Worm (Caenorhabditis elegans) whole organism, L2 larva: ENCODE measurements around the gene fbxa-206.

Source experiments
- R02D3.7 ChIP-seq: fragments of 150-350 bp; optimal IDR thresholded peaks from 2 replicates; lab custom pipeline; 2014; ENCODE audit warnings: missing biosample characterization, missing genetic modification characterization
- Y55F3AM.14 ChIP-seq: fragments of 200-800 bp; sonication (Bioruptor generic); optimal IDR thresholded peaks from 2 replicates; lab custom pipeline; 2018; ENCODE audit warnings: mild to moderate bottlenecking, missing genetic modification characterization, missing compliant biosample characterization
- ZK546.5 ChIP-seq: sonication (generic microtip); optimal IDR thresholded peaks from 2 replicates; lab custom pipeline; 2017; ENCODE audit warnings: missing biosample characterization, missing genetic modification characterization
- alr-1 ChIP-seq: fragments of 150-350 bp; optimal IDR thresholded peaks from 2 replicates; lab custom pipeline; 2014; ENCODE audit warnings: missing biosample characterization, missing genetic modification characterization
- aly-2 ChIP-seq: fragments of 150-350 bp; optimal IDR thresholded peaks from 2 replicates; lab custom pipeline; 2014; ENCODE audit warnings: missing biosample characterization, missing genetic modification characterization
- ceh-82 ChIP-seq: fragments of 150-350 bp; optimal IDR thresholded peaks from 2 replicates; lab custom pipeline; 2014; ENCODE audit warnings: missing biosample characterization, missing genetic modification characterization
- crh-2 ChIP-seq: sonication (generic microtip); optimal IDR thresholded peaks from 2 replicates; lab custom pipeline; 2017; ENCODE audit warnings: missing biosample characterization, missing genetic modification characterization
- elt-1 ChIP-seq: fragments of 150-350 bp; optimal IDR thresholded peaks from 2 replicates; lab custom pipeline; 2014; ENCODE audit warnings: missing biosample characterization, missing genetic modification characterization
- elt-3 ChIP-seq: sonication (generic microtip); optimal IDR thresholded peaks from 2 replicates; lab custom pipeline; 2017; ENCODE audit warnings: missing biosample characterization, missing genetic modification characterization
- fos-1 ChIP-seq: fragments of 150-350 bp; optimal IDR thresholded peaks from 2 replicates; lab custom pipeline; 2014; ENCODE audit warnings: missing biosample characterization, missing genetic modification characterization
- gmeb-1 ChIP-seq: fragments of 150-350 bp; optimal IDR thresholded peaks from 2 replicates; lab custom pipeline; 2014; ENCODE audit warnings: missing biosample characterization, missing genetic modification characterization
- lin-11 ChIP-seq: fragments of 150-350 bp; sonication (generic microtip); optimal IDR thresholded peaks from 2 replicates; lab custom pipeline; 2014; ENCODE audit warnings: missing biosample characterization, missing genetic modification characterization, inconsistent platforms, mixed read lengths
- lin-13 ChIP-seq: fragments of 150-350 bp; optimal IDR thresholded peaks from 2 replicates; lab custom pipeline; 2014; ENCODE audit warnings: missing biosample characterization, missing genetic modification reagents, missing genetic modification characterization
- lin-39 ChIP-seq: fragments of 150-350 bp; optimal IDR thresholded peaks from 2 replicates; lab custom pipeline; 2014; ENCODE audit warnings: missing biosample characterization, missing genetic modification reagents, missing genetic modification characterization
- mab-5 ChIP-seq: fragments of 150-350 bp; optimal IDR thresholded peaks from 2 replicates; lab custom pipeline; 2014; ENCODE audit warnings: missing biosample characterization, missing genetic modification characterization
- mbf-1 ChIP-seq: sonication (generic microtip); optimal IDR thresholded peaks from 2 replicates; lab custom pipeline; 2017; ENCODE audit warnings: missing biosample characterization, missing genetic modification characterization
- mdl-1 ChIP-seq, 2 experiments: fragments of 150-350 bp in 1 of 2; sonication (generic microtip) in 1 of 2; optimal IDR thresholded peaks; 2 replicates each; lab custom pipeline; 2017; ENCODE audit warnings: missing biosample characterization in 2 of 2, missing genetic modification characterization in 2 of 2
- nhr-10 ChIP-seq: sonication (generic microtip); optimal IDR thresholded peaks from 2 replicates; lab custom pipeline; 2017; ENCODE audit warnings: missing biosample characterization, missing genetic modification characterization
- nhr-11 ChIP-seq: fragments of 150-350 bp; optimal IDR thresholded peaks from 2 replicates; lab custom pipeline; 2014; ENCODE audit warnings: missing biosample characterization, missing genetic modification characterization
- nhr-12 ChIP-seq: fragments of 150-350 bp; optimal IDR thresholded peaks from 2 replicates; lab custom pipeline; 2014; ENCODE audit warnings: missing biosample characterization, missing genetic modification characterization
- nhr-129 ChIP-seq: fragments of 150-350 bp; optimal IDR thresholded peaks from 2 replicates; lab custom pipeline; 2014; ENCODE audit warnings: missing biosample characterization, missing genetic modification characterization
- nhr-23 ChIP-seq: fragments of 150-350 bp; optimal IDR thresholded peaks from 2 replicates; lab custom pipeline; 2014; ENCODE audit warnings: missing biosample characterization, missing genetic modification reagents, missing genetic modification characterization
- nhr-237 ChIP-seq: fragments of 150-350 bp; optimal IDR thresholded peaks from 2 replicates; lab custom pipeline; 2014; ENCODE audit warnings: missing biosample characterization, missing genetic modification characterization
- nhr-25 ChIP-seq: fragments of 150-350 bp; sonication (generic microtip); optimal IDR thresholded peaks from 3 replicates; lab custom pipeline; 2014; ENCODE audit warnings: missing biosample characterization, missing genetic modification characterization
- nhr-6 ChIP-seq: fragments of 150-350 bp; optimal IDR thresholded peaks from 2 replicates; lab custom pipeline; 2014; ENCODE audit warnings: missing biosample characterization, missing genetic modification characterization
- nhr-77 ChIP-seq: fragments of 150-350 bp; optimal IDR thresholded peaks from 2 replicates; lab custom pipeline; 2014; ENCODE audit warnings: missing biosample characterization, missing genetic modification characterization
- peb-1 ChIP-seq: fragments of 150-350 bp; optimal IDR thresholded peaks from 2 replicates; lab custom pipeline; 2014; ENCODE audit warnings: missing biosample characterization, missing genetic modification characterization
- skn-1 ChIP-seq: sonication (generic microtip); optimal IDR thresholded peaks from 2 replicates; lab custom pipeline; 2017; ENCODE audit warnings: missing biosample characterization, missing genetic modification characterization
- sma-3 ChIP-seq: sonication (generic microtip); optimal IDR thresholded peaks from 2 replicates; lab custom pipeline; 2016; ENCODE audit warnings: missing genetic modification reagents, missing genetic modification characterization, missing compliant biosample characterization
- sma-9 ChIP-seq, 2 experiments: fragments of 150-350 bp in 1 of 2; sonication (generic microtip) in 1 of 2; optimal IDR thresholded peaks; 2 replicates each; lab custom pipeline; 2014 to 2016; ENCODE audit warnings: missing genetic modification characterization in 2 of 2, mild to moderate bottlenecking in 1 of 2, missing biosample characterization in 1 of 2, missing compliant biosample characterization in 1 of 2, missing genetic modification reagents in 1 of 2, moderate library complexity in 1 of 2
- snpc-4 ChIP-seq: fragments of 150-350 bp; optimal IDR thresholded peaks from 2 replicates; lab custom pipeline; 2014; ENCODE audit warnings: missing biosample characterization, missing genetic modification characterization
- unc-62 ChIP-seq: fragments of 150-350 bp; optimal IDR thresholded peaks from 2 replicates; lab custom pipeline; 2014; ENCODE audit warnings: missing biosample characterization, missing genetic modification reagents, missing genetic modification characterization
- ztf-1 ChIP-seq: fragments of 200-800 bp; sonication (Bioruptor generic); conservative IDR thresholded peaks from 2 replicates; pipeline ENCODE4 v1.3.6; 2022; ENCODE audit warnings: missing genetic modification characterization, missing compliant biosample characterization
- ztf-11 ChIP-seq: sonication (generic microtip); optimal IDR thresholded peaks from 2 replicates; lab custom pipeline; 2017; ENCODE audit warnings: missing biosample characterization, missing genetic modification characterization
- ztf-4 ChIP-seq: fragments of 150-350 bp; optimal IDR thresholded peaks from 2 replicates; lab custom pipeline; 2014; ENCODE audit warnings: missing biosample characterization, missing genetic modification characterization

The fbxa-206 gene

ce11 chrV:16888788-16889325 is 29.4 kb downstream of the fbxa-206 start, which contains the start of the genes ifas-2 and fbxa-44:
ifas-2 (minus strand) TSS chrV:16888888.
fbxa-44 (plus strand) TSS chrV:16889275.
- TF ChIP-seq nhr-11 (tag; lab: Kevin White, UChicago): no peak
- TF ChIP-seq lin-39 (tag; lab: Kevin White, UChicago): no peak
- no peak for TF ChIP-seq mab-5 (tag; lab: Kevin White, UChicago)
- no peak for TF ChIP-seq sma-9 (GFP tag; optimal IDR thresholded peaks at IDR 0.05; lab: Kevin White, UChicago)
- TF ChIP-seq sma-9 (tag; optimal IDR thresholded peaks at IDR 0.05; lab: Kevin White, UChicago): no peak
- no peak for TF ChIP-seq gmeb-1 (tag; lab: Kevin White, UChicago)
- no peak for TF ChIP-seq nhr-23
- TF ChIP-seq elt-3 (tag; lab: Kevin White, UChicago): no peak
- no peak for TF ChIP-seq elt-1 (tag; lab: Kevin White, UChicago)
- no peak for TF ChIP-seq nhr-129 (tag; lab: Kevin White, UChicago)
- TF ChIP-seq nhr-25 (tag; lab: Kevin White, UChicago): no peak
- no peak for TF ChIP-seq Y55F3AM.14 (GFP tag; lab: Kevin White, UChicago)

ce11 chrV:16884744-16885143 is 33.5 kb downstream of the fbxa-206 start, which contains the start of gene F09C6.13:
F09C6.13 (plus strand) TSS chrV:16885044.
- TF ChIP-seq ztf-1 (GFP tag; lab: Robert Waterston, UW) (no peak), ceh-82 (tag; lab: Kevin White, UChicago) (no peak), sma-3 (GFP tag; lab: Kevin White, UChicago) (no peak), mbf-1 (no peak), skn-1 (no peak), nhr-129 (tag; lab: Kevin White, UChicago) (no peak)
- TF ChIP-seq, all 48 proteins: peak for 0

ce11 chrV:16882260-16882918 is 35.9 kb downstream of the fbxa-206 start, which contains the start of the genes F09C6.11 and F09C6.12:
F09C6.11 (minus strand) TSS chrV:16882310.
F09C6.12 (plus strand) TSS chrV:16882868.
- TF ChIP-seq aly-2 (tag; lab: Kevin White, UChicago): no peak
- TF ChIP-seq lin-13 (GFP tag; lab: Kevin White, UChicago): no peak
- no peak for TF ChIP-seq nhr-10 (tag; lab: Kevin White, UChicago)
- TF ChIP-seq mdl-1 (tag; optimal IDR thresholded peaks at IDR 0.05; lab: Kevin White, UChicago): no peak
- TF ChIP-seq nhr-23: no peak
- TF ChIP-seq nhr-12: no peak

ce11 chrV:16880679-16881078 is 37.6 kb downstream of the fbxa-206 start, which contains the start of gene F09C6.14:
F09C6.14 (plus strand) TSS chrV:16880979.
- TF ChIP-seq fos-1 (tag; lab: Kevin White, UChicago) (no peak), nhr-6 (tag; lab: Kevin White, UChicago) (no peak), ztf-4 (no peak), ZK546.5 (tag; lab: Kevin White, UChicago) (no peak), gmeb-1 (tag; lab: Kevin White, UChicago) (no peak), aly-2 (tag; lab: Kevin White, UChicago) (no peak), lin-11 (tag; lab: Kevin White, UChicago) (no peak), ztf-11 (no peak), nhr-77 (tag; lab: Kevin White, UChicago) (no peak), alr-1 (tag; lab: Kevin White, UChicago) (no peak), peb-1 (no peak), crh-2 (tag; lab: Kevin White, UChicago) (no peak), nhr-237 (tag; lab: Kevin White, UChicago) (no peak), mab-5 (tag; lab: Kevin White, UChicago) (no peak), nhr-25 (tag; lab: Kevin White, UChicago) (no peak)

ce11 chrV:16880054-16880453 is 38.2 kb downstream of the fbxa-206 start, which contains the start of gene F09C6.3:
F09C6.3 (minus strand) TSS chrV:16880154.
- TF ChIP-seq snpc-4 (no peak), lin-39 (tag; lab: Kevin White, UChicago) (no peak), R02D3.7 (tag; lab: Kevin White, UChicago) (no peak), nhr-25 (tag; lab: Kevin White, UChicago) (no peak), unc-62 (no peak), lin-11 (tag; lab: Kevin White, UChicago) (no peak), nhr-237 (tag; lab: Kevin White, UChicago) (no peak), mdl-1 (tag; optimal IDR thresholded peaks at IDR 0.05; lab: Kevin White, UChicago) (no peak), gmeb-1 (tag; lab: Kevin White, UChicago) (no peak)
